Fruit fly (Drosophila melanogaster): Measurements from ENCODE around the gene ema.

ema gene

dm6 chr3R:16452954-16453587 lies 11.6 kb upstream of the ema start:
- TF ChIP-seq CG8478 (optimal IDR thresholded peaks at IDR 0.05) (no peak), CTCF (optimal IDR thresholded peaks at IDR 0.05) (no peak)

dm6 chr3R:16449187-16449973 lies 7.9 kb upstream of the ema start:
- TF ChIP-seq CG8478 (optimal IDR thresholded peaks at IDR 0.05), result no peak
- no peak for TF ChIP-seq CTCF (optimal IDR thresholded peaks at IDR 0.05)

- TF ChIP-seq CG8478 (optimal IDR thresholded peaks at IDR 0.05) (no peak), CTCF (optimal IDR thresholded peaks at IDR 0.05) (no peak)
These were observed 7.1 kb upstream of the ema start for dm6 chr3R:16448378-16449134.

dm6 chr3R:16447448-16448045 lies 6.1 kb upstream of the ema start:
- TF ChIP-seq CG8478 (optimal IDR thresholded peaks at IDR 0.05), result no peak
- no peak for TF ChIP-seq CTCF (optimal IDR thresholded peaks at IDR 0.05)

dm6 chr3R:16446836-16447235 lies 5.4 kb upstream of the ema start:
- TF ChIP-seq CTCF (optimal IDR thresholded peaks at IDR 0.05) (no peak), CG8478 (optimal IDR thresholded peaks at IDR 0.05) (no peak)

dm6 chr3R:16442937-16443336 lies 1.5 kb upstream of the ema start, which contains the start of the genes Ttc1 and CG14882:
Gene Ttc1, minus strand, starts transcription at chr3R:16443007.
Gene CG14882, plus strand, starts transcription at chr3R:16443207.
- TF ChIP-seq CTCF (optimal IDR thresholded peaks at IDR 0.05) (no peak), CG8478 (optimal IDR thresholded peaks at IDR 0.05) (no peak)

- TF ChIP-seq CTCF (optimal IDR thresholded peaks at IDR 0.05), result no peak
These were observed 5.0 kb downstream of the ema start, which contains the start of gene mRpS33 for dm6 chr3R:16436374-16437037. Gene mRpS33, minus strand, starts transcription at chr3R:16436597.

- TF ChIP-seq CG8478 (optimal IDR thresholded peaks at IDR 0.05) (no peak), CTCF (optimal IDR thresholded peaks at IDR 0.05) (no peak)
These were observed 6.9 kb downstream of the ema start, which contains the start of gene CG14881 for dm6 chr3R:16434599-16434998. Gene CG14881, plus strand, starts transcription at chr3R:16434899.

- TF ChIP-seq CG8478 (optimal IDR thresholded peaks at IDR 0.05) (no peak), CTCF (optimal IDR thresholded peaks at IDR 0.05) (no peak)
These were observed 8.8 kb downstream of the ema start, which contains the start of gene Fntb for dm6 chr3R:16432665-16433065. Gene Fntb, plus strand, starts transcription at chr3R:16432998.

dm6 chr3R:16431707-16432106 lies 9.8 kb downstream of the ema start:
- TF ChIP-seq CTCF (optimal IDR thresholded peaks at IDR 0.05) (peak; percentile 97 to 98), CG8478 (optimal IDR thresholded peaks at IDR 0.05) (no peak)

- no peak for TF ChIP-seq CTCF (optimal IDR thresholded peaks at IDR 0.05)
- no peak for TF ChIP-seq CG8478 (optimal IDR thresholded peaks at IDR 0.05)
These were observed 11.1 kb downstream of the ema start, which contains the start of gene CG31279 for dm6 chr3R:16430381-16430780. Gene CG31279, plus strand, starts transcription at chr3R:16430681.

- TF ChIP-seq CTCF (optimal IDR thresholded peaks at IDR 0.05) (no peak), CG8478 (optimal IDR thresholded peaks at IDR 0.05) (no peak)
These were observed 13.9 kb downstream of the ema start for dm6 chr3R:16427520-16427919.

- TF ChIP-seq CG8478 (optimal IDR thresholded peaks at IDR 0.05) (no peak), CTCF (optimal IDR thresholded peaks at IDR 0.05) (no peak)
These were observed 18.1 kb downstream of the ema start for dm6 chr3R:16423323-16423722.

- TF ChIP-seq CG8478 (optimal IDR thresholded peaks at IDR 0.05) (no peak), CTCF (optimal IDR thresholded peaks at IDR 0.05) (no peak)
These were observed 25.0 kb downstream of the ema start for dm6 chr3R:16416508-16416907.
